Worm (Caenorhabditis elegans) whole organism, L1 larva: Measurements from ENCODE around the gene M176.5.
"Not testable (repeated sequence)": the region's sequence is repeated elsewhere in the genome, so short reads cannot be mapped to it uniquely, and the experiment has no call there.

Source experiments
- aha-1 ChIP-seq: fragments of 150-350 bp; optimal IDR thresholded peaks from 2 replicates; lab custom pipeline; 2014; ENCODE audit warnings: missing biosample characterization, missing genetic modification characterization
- ceh-82 ChIP-seq, 3 experiments: fragments of 150-350 bp in 1 of 3; sonication (generic microtip) in 2 of 3; optimal IDR thresholded peaks; 2 replicates each; lab custom pipeline; 2014 to 2017; ENCODE audit warnings: missing biosample characterization in 3 of 3, missing genetic modification characterization in 3 of 3
- lin-13 ChIP-seq: fragments of 150-350 bp; optimal IDR thresholded peaks from 2 replicates; lab custom pipeline; 2014; ENCODE audit warnings: missing biosample characterization, missing genetic modification reagents, missing genetic modification characterization
- nhr-237 ChIP-seq: fragments of 150-350 bp; optimal IDR thresholded peaks from 2 replicates; lab custom pipeline; 2014; ENCODE audit warnings: missing biosample characterization, missing genetic modification characterization
- sptf-1 ChIP-seq: fragments of 150-350 bp; optimal IDR thresholded peaks from 2 replicates; lab custom pipeline; 2014; ENCODE audit warnings: missing biosample characterization, missing genetic modification characterization
- zag-1 ChIP-seq: fragments of 150-350 bp; optimal IDR thresholded peaks from 2 replicates; lab custom pipeline; 2014; ENCODE audit warnings: missing biosample characterization, missing genetic modification characterization

- TF ChIP-seq zag-1 (tag; lab: Kevin White, UChicago); ceh-82 (tag; optimal IDR thresholded peaks at IDR 0.05; lab: Kevin White, UChicago); aha-1; lin-13; nhr-237 (tag; lab: Kevin White, UChicago); sptf-1 (tag; lab: Kevin White, UChicago): not testable (repeated sequence)
Observed at ce11 chrII:9461881-9462280, 34.3 kb upstream of the M176.5 start, which contains the start of gene chil-21.
